Worm (Caenorhabditis elegans): ENCODE measurements around the gene C55A6.10.

- TF ChIP-seq him-1 (tag; optimal IDR thresholded peaks at IDR 0.05) (no peak), W03F9.2 (tag; optimal IDR thresholded peaks at IDR 0.05) (no peak), dao-5 (tag; optimal IDR thresholded peaks at IDR 0.05) (no peak)
Measured at ce11 chrV:11474399-11474798, 30.7 kb upstream of the C55A6.10 start, which contains the start of gene nas-22.
